Worm (Caenorhabditis elegans) whole organism, L3 larva: Measurements from ENCODE around the gene hsd-3.
A peak's percentile ranks its signal among the peaks of the same experiment; 100 is the strongest.

Source experiments
- R02D3.7 ChIP-seq: fragments of 150-350 bp; optimal IDR thresholded peaks from 2 replicates; lab custom pipeline; 2014; ENCODE audit warnings: missing biosample characterization, missing genetic modification characterization
- ZK546.5 ChIP-seq: sonication (generic microtip); optimal IDR thresholded peaks from 2 replicates; lab custom pipeline; 2017; ENCODE audit warnings: missing biosample characterization, missing genetic modification characterization
- aly-2 ChIP-seq: fragments of 150-350 bp; optimal IDR thresholded peaks from 2 replicates; lab custom pipeline; 2014; ENCODE audit warnings: missing biosample characterization, missing genetic modification characterization
- ama-1 ChIP-seq: fragments of 150-350 bp; optimal IDR thresholded peaks from 2 replicates; lab custom pipeline; 2018
- ceh-16 ChIP-seq: sonication (generic microtip); optimal IDR thresholded peaks from 2 replicates; lab custom pipeline; 2017; ENCODE audit warnings: missing biosample characterization, missing genetic modification characterization
- ceh-28 ChIP-seq: fragments of 150-350 bp; optimal IDR thresholded peaks from 2 replicates; lab custom pipeline; 2014; ENCODE audit warnings: missing biosample characterization, missing genetic modification reagents, missing genetic modification characterization
- ceh-82 ChIP-seq: fragments of 150-350 bp; optimal IDR thresholded peaks from 2 replicates; lab custom pipeline; 2014; ENCODE audit warnings: missing biosample characterization, missing genetic modification characterization
- ceh-9 ChIP-seq: sonication (generic microtip); optimal IDR thresholded peaks from 2 replicates; lab custom pipeline; 2018; ENCODE audit warnings: missing biosample characterization, missing genetic modification characterization
- daf-12 ChIP-seq: fragments of 150-350 bp; optimal IDR thresholded peaks from 2 replicates; lab custom pipeline; 2014; ENCODE audit warnings: missing biosample characterization, missing genetic modification reagents, missing genetic modification characterization
- egl-27 ChIP-seq: sonication (generic microtip); optimal IDR thresholded peaks from 4 replicates; lab custom pipeline; 2017; ENCODE audit warnings: missing biosample characterization, missing genetic modification reagents, missing genetic modification characterization
- egl-5 ChIP-seq: fragments of 150-350 bp; optimal IDR thresholded peaks from 2 replicates; lab custom pipeline; 2017; ENCODE audit warnings: missing biosample characterization, missing genetic modification reagents, missing genetic modification characterization, inconsistent platforms
- elt-1 ChIP-seq: fragments of 150-350 bp; optimal IDR thresholded peaks from 2 replicates; lab custom pipeline; 2014; ENCODE audit warnings: missing biosample characterization, missing genetic modification characterization
- elt-2 ChIP-seq: sonication (generic microtip); optimal IDR thresholded peaks from 2 replicates; lab custom pipeline; 2016; ENCODE audit warnings: missing genetic modification reagents, mild to moderate bottlenecking, missing genetic modification characterization, missing compliant biosample characterization
- elt-3 ChIP-seq, 3 experiments: fragments of 150-350 bp in 1 of 3; sonication (generic microtip) in 2 of 3; optimal IDR thresholded peaks; 2 replicates in 2 of 3; 4 replicates in 1 of 3; lab custom pipeline; 2014 to 2017; ENCODE audit warnings: missing biosample characterization in 3 of 3, missing genetic modification characterization in 3 of 3
- eor-1 ChIP-seq, 2 experiments: fragments of 150-350 bp; optimal IDR thresholded peaks; 2 replicates each; lab custom pipeline; 2014 to 2018; ENCODE audit warnings: missing biosample characterization in 2 of 2, missing genetic modification characterization in 2 of 2
- fkh-10 ChIP-seq: sonication (generic microtip); optimal IDR thresholded peaks from 2 replicates; lab custom pipeline; 2017; ENCODE audit warnings: missing biosample characterization, missing genetic modification reagents, missing genetic modification characterization
- fkh-2 ChIP-seq: fragments of 150-350 bp; optimal IDR thresholded peaks from 2 replicates; lab custom pipeline; 2014; ENCODE audit warnings: missing biosample characterization, missing genetic modification reagents, missing genetic modification characterization
- fos-1 ChIP-seq: fragments of 150-350 bp; optimal IDR thresholded peaks from 2 replicates; lab custom pipeline; 2014; ENCODE audit warnings: missing biosample characterization, missing genetic modification characterization
- hmg-11 ChIP-seq: sonication (generic microtip); optimal IDR thresholded peaks from 2 replicates; lab custom pipeline; 2016; ENCODE audit warnings: missing genetic modification characterization, missing compliant biosample characterization
- jun-1 ChIP-seq: fragments of 150-350 bp; optimal IDR thresholded peaks from 2 replicates; lab custom pipeline; 2014; ENCODE audit warnings: missing biosample characterization, missing genetic modification reagents, missing genetic modification characterization
- lin-15B ChIP-seq: fragments of 150-350 bp; optimal IDR thresholded peaks from 2 replicates; lab custom pipeline; 2014; ENCODE audit warnings: missing biosample characterization, missing genetic modification characterization
- lin-39 ChIP-seq: fragments of 150-350 bp; optimal IDR thresholded peaks from 2 replicates; lab custom pipeline; 2018; ENCODE audit warnings: missing biosample characterization, missing genetic modification reagents, missing genetic modification characterization
- lsy-12 ChIP-seq: sonication (generic microtip); optimal IDR thresholded peaks from 2 replicates; lab custom pipeline; 2016; ENCODE audit warnings: mild to moderate bottlenecking, missing genetic modification characterization, missing compliant biosample characterization
- mdl-1 ChIP-seq: fragments of 150-350 bp; optimal IDR thresholded peaks from 2 replicates; lab custom pipeline; 2014; ENCODE audit warnings: missing biosample characterization, missing genetic modification characterization
- mml-1 ChIP-seq: fragments of 150-350 bp; sonication (generic microtip); optimal IDR thresholded peaks from 3 replicates; lab custom pipeline; 2014; ENCODE audit warnings: missing biosample characterization, missing genetic modification characterization
- nfya-1 ChIP-seq: sonication (generic microtip); optimal IDR thresholded peaks from 2 replicates; lab custom pipeline; 2017; ENCODE audit warnings: missing genetic modification characterization, mild to moderate bottlenecking, missing compliant biosample characterization, antibody characterized with exemption, moderate library complexity; ENCODE audit not compliant: insufficient read depth
- nhr-11 ChIP-seq: fragments of 150-350 bp; optimal IDR thresholded peaks from 2 replicates; lab custom pipeline; 2014; ENCODE audit warnings: missing biosample characterization, missing genetic modification characterization
- nhr-12 ChIP-seq: fragments of 150-350 bp; optimal IDR thresholded peaks from 2 replicates; lab custom pipeline; 2014; ENCODE audit warnings: missing biosample characterization, missing genetic modification characterization
- nhr-23 ChIP-seq: fragments of 150-350 bp; optimal IDR thresholded peaks from 2 replicates; lab custom pipeline; 2014; ENCODE audit warnings: missing biosample characterization, missing genetic modification reagents, missing genetic modification characterization
- nhr-237 ChIP-seq: fragments of 150-350 bp; optimal IDR thresholded peaks from 2 replicates; lab custom pipeline; 2014; ENCODE audit warnings: missing biosample characterization, missing genetic modification characterization
- nhr-25 ChIP-seq: sonication (generic microtip); optimal IDR thresholded peaks from 2 replicates; lab custom pipeline; 2017; ENCODE audit warnings: missing biosample characterization, missing genetic modification characterization
- nhr-28 ChIP-seq: fragments of 150-350 bp; optimal IDR thresholded peaks from 2 replicates; lab custom pipeline; 2014; ENCODE audit warnings: missing biosample characterization, missing genetic modification characterization
- nhr-43 ChIP-seq: sonication (generic microtip); optimal IDR thresholded peaks from 2 replicates; lab custom pipeline; 2016; ENCODE audit warnings: mild to moderate bottlenecking, missing genetic modification characterization, missing compliant biosample characterization; ENCODE audit not compliant: poor library complexity, severe bottlenecking
- nhr-67 ChIP-seq: fragments of 150-350 bp; optimal IDR thresholded peaks from 2 replicates; lab custom pipeline; 2014; ENCODE audit warnings: missing biosample characterization, missing genetic modification characterization
- nhr-76 ChIP-seq: fragments of 150-350 bp; sonication (generic microtip); optimal IDR thresholded peaks from 5 replicates; lab custom pipeline; 2014; ENCODE audit warnings: missing biosample characterization, missing genetic modification characterization
- nhr-77 ChIP-seq: fragments of 150-350 bp; optimal IDR thresholded peaks from 2 replicates; lab custom pipeline; 2014; ENCODE audit warnings: missing biosample characterization, missing genetic modification characterization
- pha-4 ChIP-seq: fragments of 150-350 bp; optimal IDR thresholded peaks from 2 replicates; lab custom pipeline; 2014; ENCODE audit warnings: missing biosample characterization, missing genetic modification reagents, missing genetic modification characterization
- pqm-1 ChIP-seq: fragments of 150-350 bp; optimal IDR thresholded peaks from 2 replicates; lab custom pipeline; 2017; ENCODE audit warnings: missing biosample characterization, missing genetic modification characterization, inconsistent platforms
- sea-2 ChIP-seq: fragments of 150-350 bp; sonication (generic microtip); optimal IDR thresholded peaks from 4 replicates; lab custom pipeline; 2014; ENCODE audit warnings: missing biosample characterization, missing genetic modification reagents, missing genetic modification characterization
- skn-1 ChIP-seq: fragments of 150-350 bp; optimal IDR thresholded peaks from 2 replicates; lab custom pipeline; 2014; ENCODE audit warnings: missing biosample characterization, missing genetic modification characterization
- snpc-4 ChIP-seq: fragments of 150-350 bp; optimal IDR thresholded peaks from 2 replicates; lab custom pipeline; 2014; ENCODE audit warnings: missing biosample characterization, missing genetic modification characterization
- tbx-2 ChIP-seq: sonication (generic microtip); optimal IDR thresholded peaks from 2 replicates; lab custom pipeline; 2016; ENCODE audit warnings: mild to moderate bottlenecking, missing genetic modification characterization, missing compliant biosample characterization
- unc-39 ChIP-seq: sonication (generic microtip); optimal IDR thresholded peaks from 4 replicates; lab custom pipeline; 2017; ENCODE audit warnings: missing biosample characterization, missing genetic modification characterization
- unc-62 ChIP-seq: fragments of 150-350 bp; sonication (generic microtip); optimal IDR thresholded peaks from 4 replicates; lab custom pipeline; 2014; ENCODE audit warnings: missing biosample characterization, missing genetic modification reagents, missing genetic modification characterization
- zag-1 ChIP-seq: fragments of 150-350 bp; optimal IDR thresholded peaks from 2 replicates; lab custom pipeline; 2014; ENCODE audit warnings: missing biosample characterization, missing genetic modification characterization
- ztf-11 ChIP-seq: fragments of 150-350 bp; optimal IDR thresholded peaks from 2 replicates; lab custom pipeline; 2014; ENCODE audit warnings: missing biosample characterization, missing genetic modification characterization
- ztf-4 ChIP-seq: fragments of 150-350 bp; optimal IDR thresholded peaks from 2 replicates; lab custom pipeline; 2014; ENCODE audit warnings: missing biosample characterization, missing genetic modification characterization

hsd-3 gene

ce11 chrX:4960910-4961680 lies 48.0 kb upstream of the hsd-3 start:
- TF ChIP-seq nhr-23 (peak; percentile 8), ztf-4 (tag; lab: Kevin White, UChicago) (no peak), nhr-11 (no peak), ama-1 (lab: Kevin White, UChicago) (no peak), nhr-28 (tag; lab: Kevin White, UChicago) (no peak), nhr-25 (tag; lab: Kevin White, UChicago) (peak; percentile 34), fos-1 (tag; lab: Kevin White, UChicago) (no peak), pha-4 (tag; lab: Kevin White, UChicago) (peak; percentile 24)
- TF ChIP-seq, all 47 proteins: peak for 3

ce11 chrX:4961681-4962656 lies 47.1 kb upstream of the hsd-3 start:
- no peak for TF ChIP-seq nhr-43 (tag; lab: Kevin White, UChicago)
- TF ChIP-seq fkh-10 (GFP tag; lab: Kevin White, UChicago), result no peak
- TF ChIP-seq egl-27, result no peak
- TF ChIP-seq egl-5 (tag; lab: Kevin White, UChicago), result peak; percentile 95
- no peak for TF ChIP-seq zag-1 (tag; lab: Kevin White, UChicago)
- no peak for TF ChIP-seq nhr-12 (tag; lab: Kevin White, UChicago)
- TF ChIP-seq elt-3 (tag; optimal IDR thresholded peaks at IDR 0.05; lab: Kevin White, UChicago), result no peak
- no peak for TF ChIP-seq nhr-77 (tag; lab: Kevin White, UChicago)
- TF ChIP-seq ceh-28 (tag; lab: Kevin White, UChicago), result peak; percentile 17
- no peak for TF ChIP-seq nhr-23
- no peak for TF ChIP-seq aly-2
- TF ChIP-seq eor-1 (tag; optimal IDR thresholded peaks at IDR 0.05; lab: Kevin White, UChicago), result no peak
- TF ChIP-seq ceh-16 (tag; lab: Kevin White, UChicago), result no peak
- no peak for TF ChIP-seq elt-1 (tag; lab: Kevin White, UChicago)
- no peak for TF ChIP-seq fos-1 (tag; lab: Kevin White, UChicago)
- TF ChIP-seq pha-4 (tag; lab: Kevin White, UChicago), result peak; percentile 78
- no peak for TF ChIP-seq elt-2
- no peak for TF ChIP-seq ceh-9 (tag; lab: Kevin White, UChicago)
- no peak for TF ChIP-seq daf-12 (tag; lab: Kevin White, UChicago)
- TF ChIP-seq ZK546.5 (tag; lab: Kevin White, UChicago), result no peak
- TF ChIP-seq nhr-67 (tag; lab: Kevin White, UChicago), result no peak
- TF ChIP-seq sea-2 (GFP tag; lab: Kevin White, UChicago), result no peak
- TF ChIP-seq pqm-1 (tag; lab: Kevin White, UChicago), result no peak
- TF ChIP-seq tbx-2 (tag; lab: Kevin White, UChicago), result peak; percentile 72
- TF ChIP-seq unc-39 (tag; lab: Kevin White, UChicago), result no peak
- peak; percentile 12 for TF ChIP-seq nhr-25 (tag; lab: Kevin White, UChicago)
- peak; percentile 20 for TF ChIP-seq lin-15B (tag; lab: Kevin White, UChicago)
- TF ChIP-seq ceh-82, result no peak
- peak; percentile 62 for TF ChIP-seq hmg-11
- TF ChIP-seq ztf-4 (tag; lab: Kevin White, UChicago), result no peak
- no peak for TF ChIP-seq nhr-28 (tag; lab: Kevin White, UChicago)
- no peak for TF ChIP-seq mml-1 (tag; lab: Kevin White, UChicago)
- TF ChIP-seq R02D3.7, result no peak
- no peak for TF ChIP-seq ama-1 (lab: Kevin White, UChicago)
- TF ChIP-seq jun-1 (tag; lab: Kevin White, UChicago), result peak; percentile 60
- no peak for TF ChIP-seq ztf-11
- no peak for TF ChIP-seq nhr-237 (tag; lab: Kevin White, UChicago)
- TF ChIP-seq lin-39 (tag; lab: Kevin White, UChicago), result peak; percentile 95
- TF ChIP-seq skn-1, result no peak
- no peak for TF ChIP-seq nhr-76
- no peak for TF ChIP-seq unc-62
- TF ChIP-seq fkh-2 (tag; lab: Kevin White, UChicago), result no peak
- TF ChIP-seq mdl-1 (tag; lab: Kevin White, UChicago), result no peak
- peak; percentile 88 for TF ChIP-seq nfya-1
- TF ChIP-seq lsy-12 (tag; lab: Kevin White, UChicago), result no peak
- peak; percentile 23 for TF ChIP-seq nhr-11
- TF ChIP-seq snpc-4 (tag; lab: Kevin White, UChicago), result peak; percentile 24
